Worm (Caenorhabditis elegans): Measurements from ENCODE around the gene pqn-82.

DNA sequence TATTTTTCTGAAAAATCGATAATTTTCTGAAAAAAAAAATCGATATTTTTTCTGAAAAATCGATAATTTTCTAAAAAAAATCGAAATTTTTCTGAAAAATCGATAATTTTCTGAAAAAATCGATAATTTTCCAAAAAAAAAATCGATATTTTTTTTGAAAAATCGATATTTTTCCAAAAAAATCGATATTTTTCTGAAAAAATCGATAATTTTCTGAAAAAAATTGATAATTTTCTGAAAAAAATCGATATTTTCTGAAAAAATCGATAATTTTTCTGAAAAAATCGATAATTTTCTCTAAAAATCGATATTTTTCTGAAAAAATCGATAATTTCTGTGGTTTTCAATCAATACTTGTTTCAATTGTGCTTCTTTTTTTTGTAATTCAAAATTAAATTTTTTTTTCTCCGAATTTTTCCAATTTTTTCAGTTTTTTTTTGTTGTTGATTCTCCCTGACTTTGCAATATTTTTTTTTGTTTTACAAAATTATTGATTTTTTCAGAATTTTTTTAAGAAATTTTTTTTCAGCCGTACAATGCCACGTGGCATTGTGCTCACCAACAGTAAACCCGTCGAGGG is 14.8 kb upstream of the pqn-82 start, which contains the start of gene rexd-1:
- TF ChIP-seq ztf-29 (GFP tag; IDR thresholded peaks at IDR 0.05) (no peak), ref-1 (GFP tag; conservative IDR thresholded peaks at IDR 0.05) (no peak), flt-1 (GFP tag; IDR thresholded peaks at IDR 0.05) (no peak), T22C8.4 (GFP tag; IDR thresholded peaks at IDR 0.05) (peak; percentile 84; the same call in 1 of the 2 replicates), cog-1 (tag; optimal IDR thresholded peaks at IDR 0.05) (no peak), klf-2 (GFP tag; conservative IDR thresholded peaks at IDR 0.05) (no peak), med-1 (GFP tag; optimal IDR thresholded peaks at IDR 0.05; ENCODE audit: insufficient read depth) (no peak)
